Worm (Caenorhabditis elegans) whole organism, midembryonic: ENCODE data around the gene F54E12.2.

Experiments used
- T22C8.4 ChIP-seq: fragments of 200-800 bp; sonication (Bioruptor generic); IDR thresholded peaks from 2 replicates; pipeline ENCODE4 v1.3.6; 2022; ENCODE audit warnings: missing genetic modification characterization, missing compliant biosample characterization
- flt-1 ChIP-seq: fragments of 200-800 bp; sonication (Bioruptor generic); IDR thresholded peaks from 2 replicates; pipeline ENCODE4 v1.3.6; 2022; ENCODE audit warnings: missing genetic modification characterization, missing compliant biosample characterization
- med-1 ChIP-seq: sonication (generic microtip); optimal IDR thresholded peaks from 2 replicates; lab custom pipeline; 2017; ENCODE audit warnings: missing genetic modification characterization, mild to moderate bottlenecking, missing compliant biosample characterization, antibody characterized with exemption, missing genetic modification reagents; ENCODE audit not compliant: insufficient read depth
- ref-1 ChIP-seq: fragments of 200-800 bp; sonication (Bioruptor generic); conservative IDR thresholded peaks from 2 replicates; pipeline ENCODE4 v1.3.6; 2022; ENCODE audit warnings: missing genetic modification reagents, missing genetic modification characterization, missing compliant biosample characterization
- ztf-29 ChIP-seq: fragments of 200-800 bp; sonication (Bioruptor generic); IDR thresholded peaks from 2 replicates; pipeline ENCODE4 v1.3.6; 2022; ENCODE audit warnings: missing genetic modification reagents, missing genetic modification characterization, missing compliant biosample characterization

ce11 chrIV:11304970-11305369 is 32.0 kb downstream of the F54E12.2 start:
- no peak for TF ChIP-seq flt-1 (GFP tag; lab: Robert Waterston, UW)
- no peak for TF ChIP-seq T22C8.4
- TF ChIP-seq ref-1 (GFP tag; lab: Robert Waterston, UW): no peak
- no peak for TF ChIP-seq med-1 (GFP tag; lab: Kevin White, UChicago)
- TF ChIP-seq ztf-29 (GFP tag; lab: Robert Waterston, UW): no peak
